Fruit fly (Drosophila melanogaster): ENCODE data around the gene CG32756.

DNA sequence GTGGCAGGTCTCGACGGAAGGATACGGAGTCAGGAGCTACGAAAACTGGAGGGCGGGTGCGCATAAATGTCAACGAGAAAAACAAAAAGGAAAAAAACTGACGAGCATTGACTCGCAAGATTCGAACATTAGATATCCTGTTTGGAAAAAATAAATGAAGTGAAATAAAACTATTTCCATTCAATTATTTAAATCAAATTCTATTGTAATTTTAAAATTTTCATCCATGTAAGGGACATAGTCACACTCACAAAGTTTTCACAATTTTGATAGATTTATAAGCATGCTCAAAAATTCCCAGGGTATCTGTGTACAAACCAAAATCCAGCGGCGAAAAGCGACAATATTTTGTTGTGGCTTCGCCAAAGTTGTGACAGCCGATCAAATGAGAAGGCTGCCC lies 50.5 kb downstream of the CG32756 start:
- TF ChIP-seq fd64A (GFP tag; optimal IDR thresholded peaks at IDR 0.05) (no peak), tna (GFP tag; IDR thresholded peaks at IDR 0.05; ENCODE audit: partially characterized antibody) (no peak), CG13624 (GFP tag; optimal IDR thresholded peaks at IDR 0.05) (no peak), hb (GFP tag; IDR thresholded peaks at IDR 0.05; ENCODE audit: partially characterized antibody) (no peak), ap (GFP tag; IDR thresholded peaks at IDR 0.05) (no peak), CG13123 (GFP tag; optimal IDR thresholded peaks at IDR 0.05) (no peak), E2f2 (GFP tag; IDR thresholded peaks at IDR 0.05) (no peak), CG11093 (GFP tag; IDR thresholded peaks at IDR 0.05) (no peak)
